Fruit fly (Drosophila melanogaster) whole organism, embryonic: Measurements from ENCODE around the gene Adgf-C.
A peak's percentile ranks its signal among the peaks of the same experiment; 100 is the strongest.

Experiments used
- ATbp ChIP-seq: fragments of 200-800 bp; sonication (Bioruptor generic); optimal IDR thresholded peaks from 2 replicates; lab custom pipeline; 2017; ENCODE audit warnings: missing biosample characterization, mild to moderate bottlenecking, missing genetic modification characterization, missing genetic modification reagents
- Adf1 ChIP-seq: fragments of 200-800 bp; sonication (Bioruptor generic); IDR thresholded peaks from 2 replicates; pipeline ENCODE4 v1.3.6; 2022; ENCODE audit warnings: missing biosample characterization, missing genetic modification characterization
- Antp ChIP-seq: fragments of 200-800 bp; sonication (Bioruptor generic); optimal IDR thresholded peaks from 3 replicates; lab custom pipeline; 2016; ENCODE audit warnings: missing biosample characterization, missing genetic modification characterization
- Bteb2 ChIP-seq: fragments of 200-800 bp; sonication (Bioruptor generic); optimal IDR thresholded peaks from 2 replicates; lab custom pipeline; 2016; ENCODE audit warnings: missing biosample characterization, missing genetic modification characterization
- CG10274 ChIP-seq: fragments of 200-800 bp; sonication (Bioruptor generic); optimal IDR thresholded peaks from 3 replicates; lab custom pipeline; 2017; ENCODE audit warnings: missing biosample characterization, mild to moderate bottlenecking, missing genetic modification characterization
- CG11093 ChIP-seq: fragments of 200-800 bp; sonication (Bioruptor generic); IDR thresholded peaks from 3 replicates; pipeline ENCODE4 v1.3.6; 2022; ENCODE audit warnings: missing biosample characterization, missing genetic modification characterization
- CG11456 ChIP-seq: fragments of 200-800 bp; sonication (Bioruptor generic); IDR thresholded peaks from 3 replicates; pipeline ENCODE4 v1.3.6; 2022; ENCODE audit warnings: missing biosample characterization, missing genetic modification characterization
- CG12391 ChIP-seq: fragments of 200-800 bp; sonication (Bioruptor generic); optimal IDR thresholded peaks from 3 replicates; lab custom pipeline; 2018; ENCODE audit warnings: missing biosample characterization, mild to moderate bottlenecking, missing genetic modification characterization, moderate library complexity
- CG12659 ChIP-seq: fragments of 200-800 bp; sonication (Bioruptor generic); optimal IDR thresholded peaks from 3 replicates; lab custom pipeline; 2017; ENCODE audit warnings: mild to moderate bottlenecking, missing biosample characterization, missing genetic modification reagents, missing genetic modification characterization
- CG1529 ChIP-seq: fragments of 200-800 bp; sonication (Bioruptor generic); optimal IDR thresholded peaks from 3 replicates; lab custom pipeline; 2018; ENCODE audit warnings: missing biosample characterization, missing genetic modification characterization
- CG2875 ChIP-seq: fragments of 200-800 bp; sonication (Bioruptor generic); optimal IDR thresholded peaks from 2 replicates; lab custom pipeline; 2017; ENCODE audit warnings: missing biosample characterization, mild to moderate bottlenecking, missing genetic modification characterization, missing genetic modification reagents
- CG31441 ChIP-seq: fragments of 200-800 bp; sonication (Bioruptor generic); IDR thresholded peaks from 2 replicates; pipeline ENCODE4 v1.3.6; 2022; ENCODE audit warnings: missing biosample characterization, missing genetic modification characterization
- CG42726 ChIP-seq: fragments of 200-800 bp; sonication (Bioruptor generic); IDR thresholded peaks from 2 replicates; pipeline ENCODE4 v1.3.6; 2022; ENCODE audit warnings: missing biosample characterization, missing genetic modification characterization; ENCODE audit not compliant: partially characterized antibody
- CG4424 ChIP-seq: fragments of 200-800 bp; sonication (Bioruptor generic); optimal IDR thresholded peaks from 3 replicates; lab custom pipeline; 2016; ENCODE audit warnings: missing biosample characterization, missing genetic modification characterization
- CG5953 ChIP-seq: fragments of 200-800 bp; sonication (Bioruptor generic); IDR thresholded peaks from 2 replicates; pipeline ENCODE4 v1.3.6; 2022; ENCODE audit warnings: missing biosample characterization, missing genetic modification characterization
- CG6813 ChIP-seq: fragments of 200-800 bp; sonication (Bioruptor generic); optimal IDR thresholded peaks from 2 replicates; lab custom pipeline; 2017; ENCODE audit warnings: missing biosample characterization, missing genetic modification characterization, mild to moderate bottlenecking, moderate library complexity, missing genetic modification reagents
- CG6854 ChIP-seq: fragments of 200-800 bp; sonication (Bioruptor generic); optimal IDR thresholded peaks from 3 replicates; lab custom pipeline; 2017; ENCODE audit warnings: missing biosample characterization, mild to moderate bottlenecking, missing genetic modification characterization
- CG9932 ChIP-seq: fragments of 200-800 bp; sonication (Bioruptor generic); IDR thresholded peaks from 2 replicates; pipeline ENCODE4 v1.3.6; 2022; ENCODE audit warnings: missing biosample characterization, missing genetic modification characterization
- Chrac-16 ChIP-seq: fragments of 200-800 bp; sonication (Bioruptor generic); optimal IDR thresholded peaks from 3 replicates; lab custom pipeline; 2016; ENCODE audit warnings: missing biosample characterization, missing genetic modification characterization
- CrebB ChIP-seq: fragments of 200-800 bp; sonication (Bioruptor generic); optimal IDR thresholded peaks from 3 replicates; lab custom pipeline; 2018; ENCODE audit warnings: missing biosample characterization, mild to moderate bottlenecking, missing genetic modification characterization
- Dek ChIP-seq: fragments of 200-800 bp; sonication (Bioruptor generic); optimal IDR thresholded peaks from 3 replicates; lab custom pipeline; 2019; ENCODE audit warnings: missing biosample characterization, mild to moderate bottlenecking, missing genetic modification characterization, moderate library complexity
- E2f2 ChIP-seq: fragments of 200-800 bp; sonication (Bioruptor generic); IDR thresholded peaks from 2 replicates; pipeline ENCODE4 v1.3.6; 2022; ENCODE audit warnings: missing biosample characterization, missing genetic modification characterization
- Ets97D ChIP-seq: fragments of 200-800 bp; sonication (Bioruptor generic); optimal IDR thresholded peaks from 3 replicates; lab custom pipeline; 2016; ENCODE audit warnings: missing biosample characterization, missing genetic modification characterization
- Fer1 ChIP-seq: fragments of 200-800 bp; sonication (Bioruptor generic); optimal IDR thresholded peaks from 2 replicates; lab custom pipeline; 2017; ENCODE audit warnings: missing biosample characterization, mild to moderate bottlenecking, missing genetic modification characterization
- HmgZ ChIP-seq: fragments of 200-800 bp; sonication (Bioruptor generic); optimal IDR thresholded peaks from 2 replicates; lab custom pipeline; 2018; ENCODE audit warnings: missing biosample characterization, mild to moderate bottlenecking, missing genetic modification characterization
- Jarid2 ChIP-seq: fragments of 200-800 bp; sonication (Bioruptor generic); optimal IDR thresholded peaks from 3 replicates; lab custom pipeline; 2017; ENCODE audit warnings: mild to moderate bottlenecking, missing biosample characterization, missing genetic modification reagents, missing genetic modification characterization
- MBD-R2 ChIP-seq: fragments of 200-800 bp; sonication (Bioruptor generic); IDR thresholded peaks from 2 replicates; pipeline ENCODE4 v1.3.6; 2022; ENCODE audit warnings: missing biosample characterization, missing genetic modification characterization
- NFAT ChIP-seq: fragments of 200-800 bp; sonication (Bioruptor generic); IDR thresholded peaks from 2 replicates; pipeline ENCODE4 v1.3.6; 2022; ENCODE audit warnings: missing biosample characterization, missing genetic modification characterization
- Sox102F ChIP-seq: fragments of 200-800 bp; sonication (Bioruptor generic); optimal IDR thresholded peaks from 2 replicates; lab custom pipeline; 2018; ENCODE audit warnings: missing biosample characterization, mild to moderate bottlenecking, missing genetic modification characterization, moderate library complexity
- Taf1 ChIP-seq: fragments of 200-800 bp; sonication (Bioruptor generic); IDR thresholded peaks from 2 replicates; pipeline ENCODE4 v1.3.6; 2022; ENCODE audit warnings: missing biosample characterization, missing genetic modification characterization
- ara ChIP-seq: fragments of 200-800 bp; sonication (Bioruptor generic); IDR thresholded peaks from 2 replicates; pipeline ENCODE4 v1.3.6; 2022; ENCODE audit warnings: missing biosample characterization, missing genetic modification characterization
- ato ChIP-seq: fragments of 200-800 bp; sonication (Bioruptor generic); IDR thresholded peaks from 2 replicates; pipeline ENCODE4 v1.3.6; 2022; ENCODE audit warnings: missing biosample characterization, missing genetic modification characterization; ENCODE audit not compliant: partially characterized antibody
- bcd ChIP-seq: fragments of 200-800 bp; sonication (Bioruptor generic); optimal IDR thresholded peaks from 2 replicates; lab custom pipeline; 2017; ENCODE audit warnings: missing biosample characterization, mild to moderate bottlenecking, missing genetic modification characterization
- chinmo ChIP-seq: fragments of 200-800 bp; sonication (Bioruptor generic); IDR thresholded peaks from 4 replicates; pipeline ENCODE4 v1.3.6; 2022; ENCODE audit warnings: missing biosample characterization, missing genetic modification characterization; ENCODE audit not compliant: partially characterized antibody
- ci ChIP-seq: fragments of 200-800 bp; sonication (Bioruptor generic); IDR thresholded peaks from 3 replicates; pipeline ENCODE4 v1.3.6; 2022; ENCODE audit warnings: missing biosample characterization, missing genetic modification characterization
- croc ChIP-seq: fragments of 200-800 bp; sonication (Bioruptor generic); conservative IDR thresholded peaks from 3 replicates; pipeline ENCODE4 v1.3.6; 2022; ENCODE audit warnings: missing biosample characterization, missing genetic modification characterization
- crol ChIP-seq: fragments of 200-800 bp; sonication (Bioruptor generic); IDR thresholded peaks from 2 replicates; pipeline ENCODE4 v1.3.6; 2022; ENCODE audit warnings: missing biosample characterization, missing genetic modification characterization
- dati ChIP-seq: fragments of 200-800 bp; sonication (Bioruptor generic); IDR thresholded peaks from 2 replicates; pipeline ENCODE4 v1.3.6; 2022; ENCODE audit warnings: missing biosample characterization, missing genetic modification characterization
- dmrt99B ChIP-seq: fragments of 200-800 bp; sonication (Bioruptor generic); optimal IDR thresholded peaks from 2 replicates; lab custom pipeline; 2018; ENCODE audit warnings: missing biosample characterization, mild to moderate bottlenecking, missing genetic modification characterization, moderate library complexity
- gcm2 ChIP-seq: fragments of 200-800 bp; sonication (Bioruptor generic); optimal IDR thresholded peaks from 2 replicates; lab custom pipeline; 2016; ENCODE audit warnings: missing biosample characterization, missing genetic modification characterization
- hbn ChIP-seq: fragments of 200-800 bp; sonication (Bioruptor generic); IDR thresholded peaks from 2 replicates; pipeline ENCODE4 v1.3.6; 2022; ENCODE audit warnings: missing biosample characterization, missing genetic modification characterization; ENCODE audit not compliant: partially characterized antibody
- ken ChIP-seq: fragments of 200-800 bp; sonication (Bioruptor generic); IDR thresholded peaks from 3 replicates; pipeline ENCODE4 v1.3.6; 2022; ENCODE audit warnings: missing biosample characterization, missing genetic modification characterization
- lmd ChIP-seq: fragments of 200-800 bp; sonication (Bioruptor generic); IDR thresholded peaks from 2 replicates; pipeline ENCODE4 v1.3.6; 2022; ENCODE audit warnings: missing biosample characterization, missing genetic modification characterization
- onecut ChIP-seq: fragments of 200-800 bp; sonication (Bioruptor generic); IDR thresholded peaks from 2 replicates; pipeline ENCODE4 v1.3.6; 2022; ENCODE audit warnings: missing biosample characterization, missing genetic modification characterization
- sd ChIP-seq: fragments of 200-800 bp; sonication (Bioruptor generic); optimal IDR thresholded peaks from 3 replicates; lab custom pipeline; 2018; ENCODE audit warnings: missing biosample characterization, mild to moderate bottlenecking, missing genetic modification characterization, moderate library complexity
- tap ChIP-seq: fragments of 200-800 bp; optimal IDR thresholded peaks from 3 replicates; lab custom pipeline; 2019; ENCODE audit warnings: missing biosample characterization, mild to moderate bottlenecking, missing genetic modification characterization, moderate library complexity
- trem ChIP-seq: fragments of 200-800 bp; optimal IDR thresholded peaks from 3 replicates; lab custom pipeline; 2019; ENCODE audit warnings: missing biosample characterization, mild to moderate bottlenecking, missing genetic modification characterization, moderate library complexity
- vnd ChIP-seq: fragments of 200-800 bp; sonication (Bioruptor generic); IDR thresholded peaks from 3 replicates; pipeline ENCODE4 v1.3.6; 2022; ENCODE audit warnings: missing biosample characterization, missing genetic modification characterization; ENCODE audit not compliant: partially characterized antibody

Adgf-C gene

DNA sequence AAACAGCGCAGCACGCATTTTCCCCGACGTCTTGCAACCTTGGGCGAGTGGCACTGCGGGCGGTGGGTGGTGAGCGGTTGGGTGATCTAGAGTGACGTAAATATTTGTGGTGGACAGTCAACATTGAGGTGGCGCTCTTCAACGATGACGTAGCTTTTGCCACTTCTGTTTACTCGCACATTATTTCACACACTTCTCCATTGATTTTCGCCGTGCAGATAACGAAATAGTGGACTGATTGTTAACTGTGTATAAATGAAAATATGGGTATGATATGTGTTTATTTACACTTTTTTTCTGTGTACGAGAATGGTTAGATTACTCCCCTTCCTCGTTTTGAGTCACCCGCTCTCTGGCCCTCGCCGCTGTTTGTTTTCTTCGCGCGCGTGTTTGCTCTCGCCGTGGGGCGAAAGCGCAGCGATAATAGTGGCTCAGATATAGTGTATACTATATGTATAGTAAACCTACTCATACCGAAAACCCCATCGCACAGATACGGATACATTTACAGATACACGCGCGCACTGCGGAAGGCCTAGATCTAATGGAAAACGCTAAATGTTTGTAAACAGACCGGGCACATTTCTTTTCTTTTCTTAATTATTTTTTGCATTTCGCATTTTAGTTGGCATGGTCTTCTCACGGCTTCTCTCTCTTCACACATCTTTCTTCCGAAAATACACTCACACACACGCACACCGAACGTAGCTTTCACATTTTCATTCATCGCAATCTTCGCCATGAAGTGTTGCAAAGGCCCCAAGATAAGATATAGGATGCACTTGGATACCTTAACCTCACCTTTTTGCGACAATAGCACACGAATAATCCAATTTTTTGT lies 20.0 kb upstream of the Adgf-C start, which contains the start of gene omd (continued):
- peak; percentile 52 for TF ChIP-seq CG9932 (GFP tag; lab: Robert Waterston, UW)
- TF ChIP-seq Sox102F (GFP tag; lab: Kevin White, UChicago) = peak; percentile 19
- TF ChIP-seq ato (GFP tag; lab: Robert Waterston, UW) = no peak
- TF ChIP-seq CrebB (tag; lab: Kevin White, UChicago) = peak; percentile 89
- TF ChIP-seq CG1529 (GFP tag; lab: Kevin White, UChicago) = peak; percentile 60
- peak; percentile 37 for TF ChIP-seq NFAT (GFP tag; lab: Robert Waterston, UW)
- no peak for TF ChIP-seq tap (tag; lab: Kevin White, UChicago)
- TF ChIP-seq ken (GFP tag; lab: Robert Waterston, UW) = peak; percentile 52; the same call in 1 of the 3 replicates
- peak; percentile 52 for TF ChIP-seq Dek (tag; lab: Kevin White, UChicago)
- TF ChIP-seq dati = peak; percentile 43; the same call in 1 of the 2 replicates
- TF ChIP-seq ATbp = peak; percentile 89
- peak; percentile 37; the same call in 1 of the 2 replicates for TF ChIP-seq MBD-R2 (GFP tag; lab: Robert Waterston, UW)
- TF ChIP-seq gcm2 (GFP tag; lab: Kevin White, UChicago) = peak; percentile 56
- TF ChIP-seq Taf1 (GFP tag; lab: Robert Waterston, UW) = peak; percentile 54
- TF ChIP-seq onecut (GFP tag; lab: Robert Waterston, UW) = peak; percentile 72
- no peak for TF ChIP-seq sd
- TF ChIP-seq CG6813 = peak; percentile 85
- peak; percentile 37 for TF ChIP-seq CG12391 (tag; lab: Kevin White, UChicago)
- 0 out of 3 replicates have a peak, but pooled peaks have one; percentile 53 for TF ChIP-seq CG11456
- peak; percentile 46; the same call in 1 of the 2 replicates for TF ChIP-seq CG5953 (GFP tag; lab: Robert Waterston, UW)
- peak; percentile 75 for TF ChIP-seq ara (GFP tag; lab: Robert Waterston, UW)
- peak; percentile 75 for TF ChIP-seq crol (GFP tag; lab: Robert Waterston, UW)
- TF ChIP-seq CG31441 (GFP tag; lab: Robert Waterston, UW) = no peak
- no peak for TF ChIP-seq CG11093 (GFP tag; lab: Robert Waterston, UW)
- peak; percentile 78 for TF ChIP-seq Fer1
- peak; percentile 47 for TF ChIP-seq CG4424
- TF ChIP-seq Bteb2 (GFP tag; lab: Kevin White, UChicago) = peak; percentile 42
- no peak for TF ChIP-seq hbn
- TF ChIP-seq vnd (GFP tag; lab: Robert Waterston, UW) = no peak
- TF ChIP-seq Jarid2 (GFP tag; lab: Kevin White, UChicago) = peak; percentile 19
- peak; percentile 70 for TF ChIP-seq bcd
- TF ChIP-seq CG10274 (GFP tag; lab: Kevin White, UChicago) = peak; percentile 55
- peak; percentile 23 for TF ChIP-seq Chrac-16 (GFP tag; lab: Kevin White, UChicago)
- TF ChIP-seq HmgZ (tag; lab: Kevin White, UChicago) = peak; percentile 71
- TF ChIP-seq CG6854 (GFP tag; lab: Kevin White, UChicago) = peak; percentile 72
- 0 out of 4 replicates have a peak, but pooled peaks have one; percentile 66 for TF ChIP-seq chinmo (GFP tag; lab: Robert Waterston, UW)
- peak; percentile 26 for TF ChIP-seq Antp (GFP tag; lab: Kevin White, UChicago)
- TF ChIP-seq Ets97D (GFP tag; lab: Kevin White, UChicago) = no peak
- TF ChIP-seq ci (GFP tag; lab: Robert Waterston, UW) = peak; percentile 78; the same call in 2 of the 3 replicates
- TF ChIP-seq E2f2 (GFP tag; lab: Robert Waterston, UW) = 0 out of 2 replicates have a peak, but pooled peaks have one; percentile 18
- TF ChIP-seq lmd (GFP tag; lab: Robert Waterston, UW) = peak; percentile 26; the same call in 1 of the 2 replicates
- TF ChIP-seq CG2875 (GFP tag; lab: Kevin White, UChicago) = peak; percentile 63
- peak; percentile 51; the same call in 1 of the 2 replicates for TF ChIP-seq Adf1
- no peak for TF ChIP-seq CG12659 (GFP tag; lab: Kevin White, UChicago)
- TF ChIP-seq CG42726 = no peak
- no peak for TF ChIP-seq dmrt99B (tag; lab: Kevin White, UChicago)
- TF ChIP-seq trem (tag; lab: Kevin White, UChicago) = peak; percentile 11
- peak; percentile 29; the same call in 2 of the 3 replicates for TF ChIP-seq croc (GFP tag; lab: Robert Waterston, UW)
